Worm (Caenorhabditis elegans): ENCODE data around the gene sra-34.

ce11 chrII:4590086-4590485, 46.6 kb upstream of the sra-34 start:
- TF ChIP-seq skn-1 (tag; optimal IDR thresholded peaks at IDR 0.05) (no peak), lin-39 (tag; optimal IDR thresholded peaks at IDR 0.05) (no peak), snpc-4 (tag; optimal IDR thresholded peaks at IDR 0.05) (no peak), nhr-76 (tag; optimal IDR thresholded peaks at IDR 0.05) (no peak), elt-3 (tag; optimal IDR thresholded peaks at IDR 0.05) (no peak), rnt-1 (tag; optimal IDR thresholded peaks at IDR 0.05) (no peak), nhr-237 (tag; optimal IDR thresholded peaks at IDR 0.05) (no peak), tlp-1 (tag; optimal IDR thresholded peaks at IDR 0.05) (no peak), Y116A8C.19 (tag; optimal IDR thresholded peaks at IDR 0.05; ENCODE audit: borderline replicate concordance) (no peak)

Measured in whole organism, L1 larva.